Worm (Caenorhabditis elegans): ENCODE measurements around the gene sri-54.

DNA sequence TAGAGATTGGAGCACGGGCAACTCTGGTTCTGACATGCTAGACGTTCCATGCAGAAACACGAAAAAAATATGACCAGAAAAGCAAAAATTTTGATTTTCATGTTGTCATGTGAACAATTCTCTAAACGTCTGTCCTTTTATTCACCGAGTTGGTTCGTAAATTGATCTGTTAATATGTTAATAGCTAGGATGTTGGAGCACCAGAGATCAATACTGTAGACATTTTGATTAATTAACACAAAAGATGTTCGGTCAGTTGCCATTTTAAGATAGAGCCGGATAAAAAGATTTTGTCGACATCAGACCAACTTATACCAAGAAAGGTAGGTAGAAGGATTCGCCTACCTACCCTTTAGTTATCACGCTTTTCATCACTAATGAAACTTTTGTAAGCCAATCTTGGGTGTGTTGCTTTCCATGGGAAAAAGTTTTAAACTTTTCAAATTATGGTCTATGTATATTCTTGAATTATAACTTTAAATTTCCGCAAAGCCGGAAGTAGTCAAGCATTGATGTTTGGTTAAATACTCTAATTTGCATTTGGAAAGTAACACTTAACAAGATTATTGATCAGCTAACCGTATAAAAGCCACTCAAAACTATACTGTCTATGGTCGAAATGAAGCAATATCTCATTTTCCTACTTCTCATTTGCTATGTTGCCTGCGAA, 12.0 kb upstream of the sri-54 start, which contains the start of the genes T10D4.11 and T10D4.1:
- TF ChIP-seq ceh-82 (tag; optimal IDR thresholded peaks at IDR 0.05) (no peak), unc-62 (GFP tag; optimal IDR thresholded peaks at IDR 0.05 in 1 of 2) (no peak), unc-62 (tag; optimal IDR thresholded peaks at IDR 0.05) (no peak), ama-1 (optimal IDR thresholded peaks at IDR 0.05) (no peak), jun-1 (tag; optimal IDR thresholded peaks at IDR 0.05) (no peak), dpl-1 (GFP tag; optimal IDR thresholded peaks at IDR 0.05) (no peak), mdl-1 (tag; optimal IDR thresholded peaks at IDR 0.05) (no peak), lin-13 (GFP tag; optimal IDR thresholded peaks at IDR 0.05) (no peak), zag-1 (tag; optimal IDR thresholded peaks at IDR 0.05) (no peak), nhr-237 (tag; optimal IDR thresholded peaks at IDR 0.05) (no peak), nhr-77 (tag; optimal IDR thresholded peaks at IDR 0.05) (no peak), lin-29 (GFP tag; IDR thresholded peaks at IDR 0.05) (no peak), nhr-76 (tag; optimal IDR thresholded peaks at IDR 0.05) (no peak), lsy-2 (tag; optimal IDR thresholded peaks at IDR 0.05) (no peak), daf-12 (tag; optimal IDR thresholded peaks at IDR 0.05) (no peak)
